Worm (Caenorhabditis elegans): Measurements from ENCODE around the gene lipl-4.

DNA sequence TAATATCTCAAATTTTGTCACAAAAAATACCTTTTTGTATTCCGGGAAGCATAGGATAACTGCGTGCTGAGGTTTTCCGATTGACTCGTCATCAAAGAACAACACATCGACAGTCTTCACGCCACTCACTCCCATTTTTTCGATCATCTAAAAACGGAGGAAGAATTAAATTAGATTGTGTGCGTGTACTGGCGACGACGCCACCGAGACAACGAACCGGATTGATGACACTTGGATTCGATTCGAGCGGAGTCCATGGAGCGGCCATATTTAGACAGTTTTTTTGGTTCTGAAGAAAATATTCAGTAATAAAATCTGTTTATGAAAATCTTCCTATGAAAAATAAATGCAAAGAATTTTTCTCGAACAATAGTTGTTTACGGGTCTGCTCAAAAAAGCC, 38.9 kb upstream of the lipl-4 start, which contains the start of gene ubh-1:
- TF ChIP-seq tbx-2 (tag; optimal IDR thresholded peaks at IDR 0.05) (no peak), pha-4 (tag; optimal IDR thresholded peaks at IDR 0.05) (no peak), T23F11.4 (GFP tag; optimal IDR thresholded peaks at IDR 0.05) (no peak), ceh-24 (tag; optimal IDR thresholded peaks at IDR 0.05) (no peak), pros-1 (tag; optimal IDR thresholded peaks at IDR 0.05) (no peak), pqm-1 (tag; optimal IDR thresholded peaks at IDR 0.05) (no peak), nhr-11 (tag; optimal IDR thresholded peaks at IDR 0.05) (no peak), sox-4 (tag; optimal IDR thresholded peaks at IDR 0.05) (no peak), ceh-2 (tag; optimal IDR thresholded peaks at IDR 0.05) (no peak), lim-6 (tag; optimal IDR thresholded peaks at IDR 0.05) (no peak), elt-2 (tag; optimal IDR thresholded peaks at IDR 0.05) (no peak), ama-1 (optimal IDR thresholded peaks at IDR 0.05) (no peak), ttx-3 (tag; optimal IDR thresholded peaks at IDR 0.05) (no peak)
